Worm (Caenorhabditis elegans): ENCODE data around the gene clec-256.

DNA sequence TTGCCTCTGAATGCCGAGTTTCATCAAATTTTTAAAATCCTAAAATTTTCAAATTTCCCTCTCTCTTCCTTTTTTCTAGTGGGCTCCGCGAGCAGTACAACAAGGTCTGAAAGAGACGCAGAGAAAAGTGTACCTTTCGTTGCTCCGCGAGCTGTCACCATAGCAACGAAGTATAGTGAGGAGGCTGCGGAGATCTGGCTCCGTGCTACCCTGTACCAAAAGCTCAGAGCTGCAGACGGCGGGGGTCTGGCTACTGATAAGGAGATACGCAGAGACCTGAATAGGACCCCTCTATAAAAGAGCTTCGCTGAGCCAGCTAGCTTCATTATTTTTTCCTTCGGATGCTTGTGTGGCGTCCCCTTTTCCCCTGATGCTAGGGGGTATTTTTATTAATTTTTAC lies 12.0 kb downstream of the clec-256 start, which contains the start of gene Y17D7B.10:
- TF ChIP-seq unc-39 (tag; optimal IDR thresholded peaks at IDR 0.05) (no peak), sem-2 (GFP tag; optimal IDR thresholded peaks at IDR 0.05) (no peak), pha-4 (tag; optimal IDR thresholded peaks at IDR 0.05) (no peak), nhr-28 (tag; optimal IDR thresholded peaks at IDR 0.05) (no peak), unc-120 (tag; optimal IDR thresholded peaks at IDR 0.05; ENCODE audit: poor library complexity, severe bottlenecking) (no peak), nhr-237 (tag; optimal IDR thresholded peaks at IDR 0.05) (no peak), hlh-1 (tag; optimal IDR thresholded peaks at IDR 0.05) (no peak), nhr-76 (tag; optimal IDR thresholded peaks at IDR 0.05) (no peak), lin-13 (tag; optimal IDR thresholded peaks at IDR 0.05) (no peak), flh-1 (GFP tag; optimal IDR thresholded peaks at IDR 0.05) (no peak), unc-62 (GFP tag; optimal IDR thresholded peaks at IDR 0.05) (no peak), nhr-12 (tag; optimal IDR thresholded peaks at IDR 0.05) (no peak), ztf-11 (tag; optimal IDR thresholded peaks at IDR 0.05) (no peak)
